Worm (Caenorhabditis elegans): Measurements from ENCODE around the gene F55G7.5.

Gene F55G7.5

ce11 chrX:11910046-11910445 is 28.7 kb downstream of the F55G7.5 start, which contains the start of gene Y62H9A.15:
Y62H9A.15 (minus strand) TSS chrX:11910145.
- no peak for TF ChIP-seq mls-2 (tag; optimal IDR thresholded peaks at IDR 0.05)
- TF ChIP-seq unc-120 (tag; optimal IDR thresholded peaks at IDR 0.05; ENCODE audit: poor library complexity, severe bottlenecking), result no peak
- TF ChIP-seq M03D4.4 (tag; optimal IDR thresholded peaks at IDR 0.05), result no peak
- TF ChIP-seq ceh-39 (tag; optimal IDR thresholded peaks at IDR 0.05), result no peak
- TF ChIP-seq nhr-76 (tag; optimal IDR thresholded peaks at IDR 0.05), result no peak
- TF ChIP-seq sem-2 (GFP tag; optimal IDR thresholded peaks at IDR 0.05), result no peak
- TF ChIP-seq pha-4 (tag; optimal IDR thresholded peaks at IDR 0.05), result no peak
- TF ChIP-seq ces-1 (GFP tag; optimal IDR thresholded peaks at IDR 0.05), result no peak
- TF ChIP-seq unc-62 (GFP tag; optimal IDR thresholded peaks at IDR 0.05), result no peak

ce11 chrX:11909168-11909567 is 29.6 kb downstream of the F55G7.5 start:
- TF ChIP-seq elt-1 (tag; optimal IDR thresholded peaks at IDR 0.05; ENCODE audit: borderline replicate concordance, insufficient read depth) (no peak), ces-1 (GFP tag; optimal IDR thresholded peaks at IDR 0.05) (no peak), ceh-43 (GFP tag; optimal IDR thresholded peaks at IDR 0.05) (no peak), sem-2 (GFP tag; optimal IDR thresholded peaks at IDR 0.05) (no peak), sptf-1 (tag; optimal IDR thresholded peaks at IDR 0.05) (no peak), nhr-12 (tag; optimal IDR thresholded peaks at IDR 0.05) (no peak), bed-3 (GFP tag; optimal IDR thresholded peaks at IDR 0.05) (no peak), nhr-28 (tag; optimal IDR thresholded peaks at IDR 0.05) (no peak), lin-13 (tag; optimal IDR thresholded peaks at IDR 0.05) (no peak), cnd-1 (tag; optimal IDR thresholded peaks at IDR 0.05) (no peak), hlh-1 (tag; optimal IDR thresholded peaks at IDR 0.05) (no peak), elt-3 (tag; optimal IDR thresholded peaks at IDR 0.05) (no peak), blmp-1 (tag; optimal IDR thresholded peaks at IDR 0.05) (no peak), pha-4 (tag; optimal IDR thresholded peaks at IDR 0.05) (no peak), lsy-2 (tag; optimal IDR thresholded peaks at IDR 0.05) (no peak)

- TF ChIP-seq zip-8 (tag; optimal IDR thresholded peaks at IDR 0.05) (no peak), nhr-2 (tag; optimal IDR thresholded peaks at IDR 0.05) (no peak), lsy-2 (tag; optimal IDR thresholded peaks at IDR 0.05) (no peak), nhr-12 (tag; optimal IDR thresholded peaks at IDR 0.05) (no peak), lin-13 (tag; optimal IDR thresholded peaks at IDR 0.05) (no peak), ces-1 (GFP tag; optimal IDR thresholded peaks at IDR 0.05) (no peak), mab-5 (tag; optimal IDR thresholded peaks at IDR 0.05) (no peak), unc-120 (tag; optimal IDR thresholded peaks at IDR 0.05; ENCODE audit: poor library complexity, severe bottlenecking) (no peak), ham-2 (GFP tag; optimal IDR thresholded peaks at IDR 0.05) (no peak), drap-1 (GFP tag; optimal IDR thresholded peaks at IDR 0.05) (no peak), pha-4 (tag; optimal IDR thresholded peaks at IDR 0.05) (no peak), M03D4.4 (tag; optimal IDR thresholded peaks at IDR 0.05) (no peak), cnd-1 (tag; optimal IDR thresholded peaks at IDR 0.05) (no peak), mep-1 (tag; optimal IDR thresholded peaks at IDR 0.05) (no peak), flh-1 (GFP tag; optimal IDR thresholded peaks at IDR 0.05) (no peak)
Measured at ce11 chrX:11908226-11908625, 30.5 kb downstream of the F55G7.5 start.

- TF ChIP-seq lin-32 (GFP tag; optimal IDR thresholded peaks at IDR 0.05) (no peak), M03D4.4 (tag; optimal IDR thresholded peaks at IDR 0.05) (no peak), flh-1 (GFP tag; optimal IDR thresholded peaks at IDR 0.05) (no peak), zip-8 (tag; optimal IDR thresholded peaks at IDR 0.05) (no peak), tbx-8 (GFP tag; optimal IDR thresholded peaks at IDR 0.05) (no peak), elt-3 (tag; optimal IDR thresholded peaks at IDR 0.05) (no peak), ceh-83 (GFP tag; optimal IDR thresholded peaks at IDR 0.05) (no peak), mls-2 (tag; optimal IDR thresholded peaks at IDR 0.05) (no peak), bed-3 (GFP tag; optimal IDR thresholded peaks at IDR 0.05) (no peak), drap-1 (GFP tag; optimal IDR thresholded peaks at IDR 0.05) (no peak), lsy-2 (tag; optimal IDR thresholded peaks at IDR 0.05) (no peak), ceh-43 (GFP tag; optimal IDR thresholded peaks at IDR 0.05) (no peak), mab-5 (tag; optimal IDR thresholded peaks at IDR 0.05) (no peak)
Measured at ce11 chrX:11907263-11907662, 31.5 kb downstream of the F55G7.5 start, which contains the start of gene Y62H9A.11. Y62H9A.11 (minus strand) TSS chrX:11907363.

- TF ChIP-seq nhr-237 (tag; optimal IDR thresholded peaks at IDR 0.05) (no peak), mep-1 (tag; optimal IDR thresholded peaks at IDR 0.05) (no peak), drap-1 (GFP tag; optimal IDR thresholded peaks at IDR 0.05) (no peak), tbx-8 (GFP tag; optimal IDR thresholded peaks at IDR 0.05) (no peak), unc-62 (GFP tag; optimal IDR thresholded peaks at IDR 0.05) (no peak), nhr-12 (tag; optimal IDR thresholded peaks at IDR 0.05) (no peak), pha-4 (tag; optimal IDR thresholded peaks at IDR 0.05) (no peak), zip-8 (tag; optimal IDR thresholded peaks at IDR 0.05) (no peak), bed-3 (GFP tag; optimal IDR thresholded peaks at IDR 0.05) (no peak), sem-2 (GFP tag; optimal IDR thresholded peaks at IDR 0.05) (no peak), mab-5 (tag; optimal IDR thresholded peaks at IDR 0.05) (no peak), ztf-11 (tag; optimal IDR thresholded peaks at IDR 0.05) (no peak), ceh-83 (GFP tag; optimal IDR thresholded peaks at IDR 0.05) (no peak), blmp-1 (tag; optimal IDR thresholded peaks at IDR 0.05) (no peak)
Measured at ce11 chrX:11906626-11907025, 32.1 kb downstream of the F55G7.5 start.
